Worm (Caenorhabditis elegans): ENCODE results near the gene lin-49.

lin-49 gene

DNA sequence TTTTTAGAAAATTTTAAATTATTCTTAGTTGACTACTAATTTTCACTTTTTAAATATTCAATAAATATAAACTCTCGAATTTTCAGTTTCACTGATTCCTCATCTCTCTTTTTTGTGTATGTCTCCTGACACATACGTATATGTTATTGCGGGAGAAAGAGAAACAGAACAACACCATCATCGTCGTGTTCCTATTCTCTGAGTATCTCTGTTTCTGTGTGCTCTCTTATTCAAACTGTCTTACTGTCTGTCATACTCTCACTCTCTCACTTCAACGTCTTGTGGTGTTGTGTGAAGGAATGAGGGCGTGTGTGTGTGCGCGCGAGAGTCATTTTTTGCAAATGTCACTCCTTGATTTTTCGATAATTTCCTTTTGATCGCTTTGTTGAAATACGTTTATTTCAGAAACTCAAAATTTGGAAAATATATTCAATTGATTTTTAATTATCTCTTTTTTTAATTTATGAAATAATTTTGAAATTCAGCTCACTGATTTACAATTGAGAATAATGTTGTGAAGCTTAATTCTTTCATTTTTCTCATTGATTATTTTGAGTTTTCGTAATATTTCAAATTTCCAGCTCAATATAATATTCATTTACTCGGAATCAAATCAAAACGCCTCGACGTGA, at the start of gene lin-49:
TSS of gene lin-49 (plus strand) at position 582 of the 632 bp plus-strand sequence.
- TF ChIP-seq aly-2 (tag; optimal IDR thresholded peaks at IDR 0.05) (no peak), ama-1 (optimal IDR thresholded peaks at IDR 0.05) (no peak), ceh-16 (tag; optimal IDR thresholded peaks at IDR 0.05) (no peak), ztf-4 (tag; optimal IDR thresholded peaks at IDR 0.05) (no peak), sma-9 (GFP tag; optimal IDR thresholded peaks at IDR 0.05) (peak; percentile 81), sma-9 (tag; optimal IDR thresholded peaks at IDR 0.05) (no peak), C34F6.9 (tag; optimal IDR thresholded peaks at IDR 0.05) (peak; percentile 90), nhr-12 (tag; optimal IDR thresholded peaks at IDR 0.05) (no peak), nhr-25 (tag; optimal IDR thresholded peaks at IDR 0.05) (peak; percentile 74), nhr-21 (tag; optimal IDR thresholded peaks at IDR 0.05) (peak; percentile 60), elt-3 (tag; optimal IDR thresholded peaks at IDR 0.05) (no peak), blmp-1 (tag; optimal IDR thresholded peaks at IDR 0.05; ENCODE audit: insufficient read depth) (peak; percentile 78), mbf-1 (tag; optimal IDR thresholded peaks at IDR 0.05) (no peak), sem-4 (tag; optimal IDR thresholded peaks at IDR 0.05) (peak; percentile 44), mab-5 (tag; optimal IDR thresholded peaks at IDR 0.05) (peak; percentile 12), sma-3 (GFP tag; optimal IDR thresholded peaks at IDR 0.05) (peak; percentile 26), elt-1 (tag; optimal IDR thresholded peaks at IDR 0.05) (no peak), unc-55 (GFP tag; optimal IDR thresholded peaks at IDR 0.05) (peak; percentile 79), peb-1 (tag; optimal IDR thresholded peaks at IDR 0.05) (no peak), nhr-23 (tag; optimal IDR thresholded peaks at IDR 0.05) (no peak), crh-2 (tag; optimal IDR thresholded peaks at IDR 0.05) (peak; percentile 84), fos-1 (tag; optimal IDR thresholded peaks at IDR 0.05) (peak; percentile 90), nhr-6 (tag; optimal IDR thresholded peaks at IDR 0.05) (peak; percentile 65), Y55F3AM.14 (GFP tag; optimal IDR thresholded peaks at IDR 0.05) (no peak), unc-62 (GFP tag; optimal IDR thresholded peaks at IDR 0.05) (no peak), alr-1 (tag; optimal IDR thresholded peaks at IDR 0.05) (no peak), ceh-82 (tag; optimal IDR thresholded peaks at IDR 0.05) (no peak), nhr-129 (tag; optimal IDR thresholded peaks at IDR 0.05) (peak; percentile 89), lsy-2 (tag; optimal IDR thresholded peaks at IDR 0.05) (peak in 1 of 2 experiments; percentile 78), nhr-237 (tag; optimal IDR thresholded peaks at IDR 0.05) (no peak), zag-1 (tag; optimal IDR thresholded peaks at IDR 0.05) (no peak), ztf-11 (tag; optimal IDR thresholded peaks at IDR 0.05) (no peak), nhr-77 (tag; optimal IDR thresholded peaks at IDR 0.05) (no peak), dmd-4 (tag; optimal IDR thresholded peaks at IDR 0.05) (no peak), skn-1 (tag; optimal IDR thresholded peaks at IDR 0.05) (no peak), gmeb-1 (tag; optimal IDR thresholded peaks at IDR 0.05) (peak; percentile 15), lin-11 (tag; optimal IDR thresholded peaks at IDR 0.05) (no peak), mdl-1 (tag; optimal IDR thresholded peaks at IDR 0.05) (no peak), F13H6.1 (tag; optimal IDR thresholded peaks at IDR 0.05) (peak; percentile 71), snpc-4 (tag; optimal IDR thresholded peaks at IDR 0.05) (no peak), lin-39 (tag; optimal IDR thresholded peaks at IDR 0.05) (no peak), ztf-1 (GFP tag; conservative IDR thresholded peaks at IDR 0.05) (no peak), egl-27 (tag; optimal IDR thresholded peaks at IDR 0.05) (peak; percentile 33), nhr-11 (tag; optimal IDR thresholded peaks at IDR 0.05) (no peak), nhr-10 (tag; optimal IDR thresholded peaks at IDR 0.05) (no peak), R02D3.7 (tag; optimal IDR thresholded peaks at IDR 0.05) (no peak), unc-39 (tag; optimal IDR thresholded peaks at IDR 0.05) (no peak), ZK546.5 (tag; optimal IDR thresholded peaks at IDR 0.05) (no peak), lin-13 (GFP tag; optimal IDR thresholded peaks at IDR 0.05) (peak; percentile 57)

Measured in whole organism, L2 larva.